Worm (Caenorhabditis elegans): ENCODE measurements around the gene taf-6.1.

ce11 chrII:1085546-1085945, 42.2 kb upstream of the taf-6.1 start:
- TF ChIP-seq ceh-82 (tag; optimal IDR thresholded peaks at IDR 0.05) (no peak), nhr-237 (tag; optimal IDR thresholded peaks at IDR 0.05) (no peak), lsy-2 (tag; optimal IDR thresholded peaks at IDR 0.05) (no peak), mdl-1 (tag; optimal IDR thresholded peaks at IDR 0.05) (no peak), unc-39 (tag; optimal IDR thresholded peaks at IDR 0.05) (no peak), lin-13 (GFP tag; optimal IDR thresholded peaks at IDR 0.05) (no peak), daf-19 (GFP tag; conservative IDR thresholded peaks at IDR 0.05) (no peak), dpl-1 (GFP tag; optimal IDR thresholded peaks at IDR 0.05) (no peak), snpc-4 (tag; optimal IDR thresholded peaks at IDR 0.05) (no peak), pha-4 (GFP tag; IDR thresholded peaks at IDR 0.05) (no peak), pha-4 (tag; optimal IDR thresholded peaks at IDR 0.05) (no peak), jun-1 (tag; optimal IDR thresholded peaks at IDR 0.05) (no peak)

All from whole organism, L4 larva.